Worm (Caenorhabditis elegans): Measurements from ENCODE around the gene M01F1.4.

- TF ChIP-seq dao-5 (tag; optimal IDR thresholded peaks at IDR 0.05) (no peak), him-1 (tag; optimal IDR thresholded peaks at IDR 0.05) (no peak), W03F9.2 (tag; optimal IDR thresholded peaks at IDR 0.05) (no peak)
Observed at ce11 chrIII:3541093-3541492, 31.3 kb upstream of the M01F1.4 start.

Measured in whole organism, L4/young adult.